Worm (Caenorhabditis elegans) whole organism, mixed stage, embryonic: ENCODE data around the gene Y43F8B.23.
A peak's percentile ranks its signal among the peaks of the same experiment; 100 is the strongest.

Experiments
- M03D4.4 ChIP-seq: sonication (generic microtip); optimal IDR thresholded peaks from 2 replicates; lab custom pipeline; 2017; ENCODE audit warnings: mild to moderate bottlenecking, missing genetic modification characterization, missing compliant biosample characterization
- bed-3 ChIP-seq: fragments of 200-800 bp; sonication (Bioruptor generic); optimal IDR thresholded peaks from 3 replicates; lab custom pipeline; 2018; ENCODE audit warnings: mild to moderate bottlenecking, missing genetic modification characterization, moderate library complexity, missing compliant biosample characterization
- ceh-43 ChIP-seq: fragments of 200-800 bp; sonication (Bioruptor generic); optimal IDR thresholded peaks from 2 replicates; lab custom pipeline; 2018; ENCODE audit warnings: mild to moderate bottlenecking, missing genetic modification characterization, moderate library complexity, missing compliant biosample characterization
- ceh-83 ChIP-seq: fragments of 200-800 bp; sonication (Bioruptor generic); optimal IDR thresholded peaks from 2 replicates; lab custom pipeline; 2018; ENCODE audit warnings: mild to moderate bottlenecking, missing genetic modification characterization, missing compliant biosample characterization
- ces-1 ChIP-seq: fragments of 150-350 bp; optimal IDR thresholded peaks from 2 replicates; lab custom pipeline; 2014; ENCODE audit warnings: missing biosample characterization, missing genetic modification reagents, missing genetic modification characterization
- cnd-1 ChIP-seq: fragments of 200-800 bp; sonication (Bioruptor generic); optimal IDR thresholded peaks from 2 replicates; lab custom pipeline; 2018; ENCODE audit warnings: mild to moderate bottlenecking, missing genetic modification characterization, missing compliant biosample characterization
- drap-1 ChIP-seq: fragments of 200-800 bp; sonication (Bioruptor generic); optimal IDR thresholded peaks from 3 replicates; lab custom pipeline; 2018; ENCODE audit warnings: mild to moderate bottlenecking, missing genetic modification characterization, missing compliant biosample characterization
- elt-1 ChIP-seq: sonication (generic microtip); optimal IDR thresholded peaks from 2 replicates; lab custom pipeline; 2017; ENCODE audit warnings: missing genetic modification characterization, mild to moderate bottlenecking, missing compliant biosample characterization, antibody characterized with exemption, moderate library complexity, borderline replicate concordance; ENCODE audit not compliant: insufficient read depth
- elt-3 ChIP-seq: fragments of 150-350 bp; optimal IDR thresholded peaks from 2 replicates; lab custom pipeline; 2014; ENCODE audit warnings: missing biosample characterization, missing genetic modification characterization
- flh-1 ChIP-seq: fragments of 200-800 bp; sonication (Bioruptor generic); optimal IDR thresholded peaks from 2 replicates; lab custom pipeline; 2018; ENCODE audit warnings: mild to moderate bottlenecking, missing genetic modification characterization, moderate library complexity, missing compliant biosample characterization
- ham-2 ChIP-seq: fragments of 200-800 bp; sonication (Bioruptor generic); optimal IDR thresholded peaks from 2 replicates; lab custom pipeline; 2018; ENCODE audit warnings: mild to moderate bottlenecking, missing genetic modification characterization, missing compliant biosample characterization
- hlh-1 ChIP-seq: fragments of 150-350 bp; optimal IDR thresholded peaks from 2 replicates; lab custom pipeline; 2014; ENCODE audit warnings: missing biosample characterization, missing genetic modification reagents, missing genetic modification characterization
- lin-13 ChIP-seq: fragments of 150-350 bp; optimal IDR thresholded peaks from 2 replicates; lab custom pipeline; 2014; ENCODE audit warnings: missing biosample characterization, missing genetic modification characterization
- lin-32 ChIP-seq: fragments of 200-800 bp; sonication (Bioruptor generic); optimal IDR thresholded peaks from 2 replicates; lab custom pipeline; 2018; ENCODE audit warnings: mild to moderate bottlenecking, missing genetic modification characterization, missing compliant biosample characterization
- mab-5 ChIP-seq: fragments of 150-350 bp; optimal IDR thresholded peaks from 2 replicates; lab custom pipeline; 2014; ENCODE audit warnings: missing biosample characterization, missing genetic modification characterization
- mep-1 ChIP-seq: fragments of 150-350 bp; optimal IDR thresholded peaks from 2 replicates; lab custom pipeline; 2017; ENCODE audit warnings: missing biosample characterization, missing genetic modification reagents, missing genetic modification characterization, inconsistent platforms
- mls-2 ChIP-seq: sonication (generic microtip); optimal IDR thresholded peaks from 2 replicates; lab custom pipeline; 2016; ENCODE audit warnings: mild to moderate bottlenecking, missing genetic modification characterization, moderate library complexity, missing compliant biosample characterization
- nhr-237 ChIP-seq: fragments of 150-350 bp; optimal IDR thresholded peaks from 2 replicates; lab custom pipeline; 2014; ENCODE audit warnings: missing biosample characterization, missing genetic modification characterization
- nhr-28 ChIP-seq: fragments of 150-350 bp; optimal IDR thresholded peaks from 2 replicates; lab custom pipeline; 2014; ENCODE audit warnings: missing biosample characterization, missing genetic modification characterization
- nhr-76 ChIP-seq: sonication (generic microtip); optimal IDR thresholded peaks from 2 replicates; lab custom pipeline; 2017; ENCODE audit warnings: missing biosample characterization, missing genetic modification characterization
- pha-4 ChIP-seq: fragments of 150-350 bp; optimal IDR thresholded peaks from 2 replicates; lab custom pipeline; 2018; ENCODE audit warnings: missing biosample characterization, missing genetic modification reagents, missing genetic modification characterization
- sem-2 ChIP-seq: fragments of 200-800 bp; sonication (Bioruptor generic); optimal IDR thresholded peaks from 2 replicates; lab custom pipeline; 2018; ENCODE audit warnings: mild to moderate bottlenecking, missing genetic modification characterization, missing compliant biosample characterization
- snpc-4 ChIP-seq: fragments of 150-350 bp; optimal IDR thresholded peaks from 2 replicates; lab custom pipeline; 2014; ENCODE audit warnings: missing biosample characterization, missing genetic modification characterization
- sptf-1 ChIP-seq: sonication (generic microtip); optimal IDR thresholded peaks from 2 replicates; lab custom pipeline; 2017; ENCODE audit warnings: mild to moderate bottlenecking, missing genetic modification characterization, moderate library complexity, missing compliant biosample characterization
- tbx-8 ChIP-seq: fragments of 200-800 bp; sonication (Bioruptor generic); optimal IDR thresholded peaks from 2 replicates; lab custom pipeline; 2018; ENCODE audit warnings: mild to moderate bottlenecking, missing genetic modification characterization, moderate library complexity, missing compliant biosample characterization
- unc-120 ChIP-seq: sonication (generic microtip); optimal IDR thresholded peaks from 2 replicates; lab custom pipeline; 2017; ENCODE audit warnings: missing genetic modification characterization, missing compliant biosample characterization; ENCODE audit not compliant: poor library complexity, severe bottlenecking
- unc-39 ChIP-seq: fragments of 150-350 bp; optimal IDR thresholded peaks from 2 replicates; lab custom pipeline; 2014; ENCODE audit warnings: missing biosample characterization, missing genetic modification characterization
- unc-62 ChIP-seq: fragments of 150-350 bp; optimal IDR thresholded peaks from 2 replicates; lab custom pipeline; 2014; ENCODE audit warnings: missing biosample characterization, missing genetic modification reagents, missing genetic modification characterization
- zip-8 ChIP-seq: fragments of 150-350 bp; optimal IDR thresholded peaks from 2 replicates; lab custom pipeline; 2014; ENCODE audit warnings: missing biosample characterization, missing genetic modification characterization
- ztf-11 ChIP-seq: fragments of 150-350 bp; optimal IDR thresholded peaks from 2 replicates; lab custom pipeline; 2014; ENCODE audit warnings: missing biosample characterization, missing genetic modification characterization

Y43F8B.23 gene

ce11 chrV:19432030-19432429, 35.4 kb downstream of the Y43F8B.23 start:
- TF ChIP-seq ham-2 (GFP tag; lab: Kevin White, UChicago) (no peak), pha-4 (tag; lab: Kevin White, UChicago) (no peak), cnd-1 (tag; lab: Kevin White, UChicago) (no peak), mep-1 (tag; lab: Kevin White, UChicago) (no peak)
- TF ChIP-seq, all 35 proteins: peak for 0

DNA sequence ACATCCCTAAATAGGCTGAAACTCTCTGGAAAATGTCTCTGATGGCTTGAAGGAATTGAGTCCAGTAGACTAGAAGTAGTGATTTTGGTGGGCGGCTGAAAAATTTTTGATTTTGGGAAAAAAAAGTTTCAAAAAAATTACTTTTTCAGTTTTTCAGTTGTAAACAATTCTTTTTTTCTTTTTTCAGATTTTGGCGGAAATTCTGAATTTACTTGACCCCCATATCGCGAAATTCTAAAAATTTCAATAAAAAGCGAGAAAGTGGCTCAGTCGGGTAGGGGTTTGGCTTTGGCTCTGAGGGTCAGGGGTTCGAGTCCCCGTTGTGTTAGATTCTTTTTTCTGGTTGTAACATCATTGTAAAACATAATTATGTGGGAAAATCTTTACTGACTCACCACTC, 36.4 kb downstream of the Y43F8B.23 start, which contains the start of gene srw-85:
srw-85 (minus strand) TSS at position 101 of the 400 bp plus-strand sequence.
- TF ChIP-seq ceh-83 = no peak
- TF ChIP-seq ceh-43 = no peak
- TF ChIP-seq elt-1 = no peak
- no peak for TF ChIP-seq nhr-76
- TF ChIP-seq sem-2 (GFP tag; lab: Kevin White, UChicago) = no peak
- TF ChIP-seq bed-3 = no peak
- TF ChIP-seq mab-5 (tag; lab: Kevin White, UChicago) = no peak
- no peak for TF ChIP-seq unc-39 (tag; lab: Kevin White, UChicago)
- TF ChIP-seq mls-2 = no peak
- no peak for TF ChIP-seq zip-8 (tag; lab: Kevin White, UChicago)
- no peak for TF ChIP-seq tbx-8
- TF ChIP-seq ces-1 (GFP tag; lab: Kevin White, UChicago) = no peak
- TF ChIP-seq cnd-1 (tag; lab: Kevin White, UChicago) = no peak
- no peak for TF ChIP-seq ham-2 (GFP tag; lab: Kevin White, UChicago)
- no peak for TF ChIP-seq nhr-237 (tag; lab: Kevin White, UChicago)
- no peak for TF ChIP-seq lin-13 (tag; lab: Kevin White, UChicago)
- no peak for TF ChIP-seq elt-3 (tag; lab: Kevin White, UChicago)

DNA sequence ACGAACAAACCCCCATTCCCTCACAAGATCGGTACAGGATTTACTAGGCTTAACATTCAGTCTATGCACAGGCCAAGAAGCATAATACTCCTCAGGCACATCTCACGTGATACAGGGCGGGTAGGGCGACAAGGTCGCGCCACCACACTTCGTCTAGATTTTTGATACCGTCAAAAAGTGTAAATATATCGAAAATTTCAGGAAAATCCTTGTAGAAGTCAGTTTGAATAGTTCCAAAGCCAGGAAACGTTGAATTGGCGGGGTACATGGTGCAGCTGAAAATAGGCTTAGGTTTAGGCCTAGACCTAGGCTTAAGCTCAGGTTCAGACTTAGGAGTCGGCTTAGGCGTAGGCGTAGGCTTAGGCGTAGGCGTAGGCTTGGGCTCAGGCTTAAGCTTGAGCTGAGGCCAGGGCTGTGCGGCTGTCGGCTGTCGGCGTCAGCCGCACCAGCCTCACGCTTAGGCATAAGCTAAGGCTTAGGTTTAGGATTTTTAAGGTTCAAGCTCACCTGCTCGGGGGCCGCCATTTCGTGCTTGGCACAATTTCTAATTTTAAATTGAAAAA, 37.0 kb downstream of the Y43F8B.23 start:
- TF ChIP-seq mep-1 (tag; lab: Kevin White, UChicago) = no peak
- no peak for TF ChIP-seq unc-39 (tag; lab: Kevin White, UChicago)
- TF ChIP-seq sem-2 (GFP tag; lab: Kevin White, UChicago) = peak; percentile 25
- TF ChIP-seq ham-2 (GFP tag; lab: Kevin White, UChicago) = peak; percentile 65
- TF ChIP-seq drap-1 (GFP tag; lab: Kevin White, UChicago) = peak; percentile 50
- peak; percentile 72 for TF ChIP-seq sptf-1 (tag; lab: Kevin White, UChicago)

DNA sequence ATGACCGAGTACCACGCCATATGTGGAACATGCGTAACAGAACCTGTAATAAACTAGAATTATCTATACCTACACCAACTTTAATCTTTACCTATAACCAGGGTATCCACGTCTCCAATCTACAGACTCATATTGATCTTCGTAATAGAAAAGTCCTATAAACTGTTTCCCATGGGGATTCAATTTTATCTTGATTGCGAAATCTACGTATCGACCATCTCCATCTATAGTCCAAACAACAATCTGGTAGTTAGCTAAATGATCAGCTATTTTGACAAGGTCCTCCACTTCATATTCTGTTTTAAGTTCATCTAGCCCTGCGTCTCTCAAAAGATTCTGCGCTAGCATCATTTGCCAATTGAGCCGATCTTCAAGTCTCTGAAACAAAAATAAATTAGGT, 37.8 kb downstream of the Y43F8B.23 start:
- TF ChIP-seq ham-2 (GFP tag; lab: Kevin White, UChicago) (peak; percentile 94), pha-4 (tag; lab: Kevin White, UChicago) (no peak), nhr-28 (no peak), unc-120 (no peak), ceh-83 (no peak), ceh-43 (no peak), nhr-76 (no peak), lin-32 (GFP tag; lab: Kevin White, UChicago) (no peak), mab-5 (tag; lab: Kevin White, UChicago) (no peak), unc-62 (GFP tag; lab: Kevin White, UChicago) (no peak), M03D4.4 (tag; lab: Kevin White, UChicago) (no peak), flh-1 (no peak), elt-1 (peak; percentile 98), ztf-11 (tag; lab: Kevin White, UChicago) (no peak), drap-1 (GFP tag; lab: Kevin White, UChicago) (no peak), mep-1 (tag; lab: Kevin White, UChicago) (no peak), snpc-4 (tag; lab: Kevin White, UChicago) (no peak)

DNA sequence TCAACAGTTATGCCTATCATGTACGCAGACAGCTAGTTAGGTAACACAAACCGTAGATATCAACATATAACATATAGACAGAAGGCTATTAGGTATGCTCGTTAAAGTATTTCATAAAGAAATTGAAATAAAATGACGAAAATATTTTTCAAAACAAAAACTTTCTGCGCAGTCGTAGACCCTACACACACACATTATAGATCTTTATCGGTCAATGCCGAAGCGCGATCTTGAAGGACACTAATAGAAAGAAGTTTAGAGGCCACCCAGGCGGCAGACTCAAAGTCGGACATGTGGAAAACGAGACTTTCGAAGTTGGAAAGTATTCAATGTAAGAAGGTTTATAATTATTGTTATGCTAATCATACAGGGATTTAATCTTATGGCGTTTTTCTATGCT, 38.5 kb downstream of the Y43F8B.23 start:
- TF ChIP-seq hlh-1 (tag; lab: Kevin White, UChicago) (no peak), unc-62 (GFP tag; lab: Kevin White, UChicago) (no peak), elt-1 (peak; percentile 60), elt-3 (tag; lab: Kevin White, UChicago) (no peak), ham-2 (GFP tag; lab: Kevin White, UChicago) (peak; percentile 71)
